Fruit fly (Drosophila melanogaster) whole organism, embryonic: ENCODE results near the gene CG2267.
A peak's percentile ranks its signal among the peaks of the same experiment; 100 is the strongest.

ENCODE experiments used
- BtbVII ChIP-seq: fragments of 200-800 bp; sonication (Bioruptor generic); optimal IDR thresholded peaks from 3 replicates; lab custom pipeline; 2017; ENCODE audit warnings: missing biosample characterization, mild to moderate bottlenecking, missing genetic modification characterization
- CG10147 ChIP-seq: fragments of 200-800 bp; sonication (Bioruptor generic); optimal IDR thresholded peaks from 2 replicates; lab custom pipeline; 2019; ENCODE audit warnings: missing biosample characterization, mild to moderate bottlenecking, missing genetic modification characterization, moderate library complexity
- CG10654 ChIP-seq: fragments of 200-800 bp; sonication (Bioruptor generic); optimal IDR thresholded peaks from 2 replicates; lab custom pipeline; 2016; ENCODE audit warnings: missing biosample characterization, missing genetic modification characterization
- CG11504 ChIP-seq: fragments of 200-800 bp; sonication (Bioruptor generic); optimal IDR thresholded peaks from 3 replicates; lab custom pipeline; 2019; ENCODE audit warnings: missing biosample characterization, mild to moderate bottlenecking, missing genetic modification characterization, moderate library complexity
- CG11696 ChIP-seq: fragments of 200-800 bp; sonication (Bioruptor generic); IDR thresholded peaks from 2 replicates; pipeline ENCODE4 v1.3.6; 2022; ENCODE audit warnings: missing biosample characterization, missing genetic modification characterization
- CG12104 ChIP-seq: fragments of 200-800 bp; sonication (Bioruptor generic); optimal IDR thresholded peaks from 3 replicates; lab custom pipeline; 2016; ENCODE audit warnings: missing biosample characterization, missing genetic modification characterization
- CG12769 ChIP-seq: fragments of 200-800 bp; sonication (Bioruptor generic); optimal IDR thresholded peaks from 2 replicates; lab custom pipeline; 2019; ENCODE audit warnings: missing biosample characterization, mild to moderate bottlenecking, missing genetic modification characterization, moderate library complexity
- CG13894 ChIP-seq: fragments of 200-800 bp; sonication (Bioruptor generic); optimal IDR thresholded peaks from 3 replicates; lab custom pipeline; 2018; ENCODE audit warnings: missing biosample characterization, mild to moderate bottlenecking, missing genetic modification characterization, moderate library complexity
- CG14860 ChIP-seq: fragments of 200-800 bp; sonication (Bioruptor generic); IDR thresholded peaks from 3 replicates; pipeline ENCODE4 v1.3.6; 2022; ENCODE audit warnings: missing biosample characterization, missing genetic modification characterization; ENCODE audit not compliant: partially characterized antibody
- CG17186 ChIP-seq: fragments of 200-800 bp; sonication (Bioruptor generic); optimal IDR thresholded peaks from 3 replicates; lab custom pipeline; 2017; ENCODE audit warnings: missing biosample characterization, missing genetic modification reagents, missing genetic modification characterization
- CG17568 ChIP-seq: fragments of 200-800 bp; sonication (Bioruptor generic); optimal IDR thresholded peaks from 2 replicates; lab custom pipeline; 2018; ENCODE audit warnings: missing biosample characterization, mild to moderate bottlenecking, missing genetic modification characterization, moderate library complexity
- CG17829 ChIP-seq: fragments of 200-800 bp; optimal IDR thresholded peaks from 2 replicates; lab custom pipeline; 2019; ENCODE audit warnings: missing biosample characterization, mild to moderate bottlenecking, missing genetic modification characterization, moderate library complexity
- CG18011 ChIP-seq: fragments of 200-800 bp; sonication (Bioruptor generic); optimal IDR thresholded peaks from 2 replicates; lab custom pipeline; 2017; ENCODE audit warnings: missing biosample characterization, missing genetic modification characterization, mild to moderate bottlenecking, moderate library complexity, missing genotype
- CG18262 ChIP-seq: fragments of 200-800 bp; optimal IDR thresholded peaks from 3 replicates; lab custom pipeline; 2019; ENCODE audit warnings: missing biosample characterization, mild to moderate bottlenecking, missing genetic modification characterization, moderate library complexity
- CG3065 ChIP-seq: fragments of 200-800 bp; sonication (Bioruptor generic); optimal IDR thresholded peaks from 2 replicates; lab custom pipeline; 2016; ENCODE audit warnings: missing biosample characterization, missing genetic modification characterization
- CG33213 ChIP-seq: fragments of 200-800 bp; sonication (Bioruptor generic); optimal IDR thresholded peaks from 3 replicates; lab custom pipeline; 2016; ENCODE audit warnings: missing biosample characterization, missing genetic modification characterization
- CG43689 ChIP-seq: fragments of 200-800 bp; sonication (Bioruptor generic); IDR thresholded peaks from 2 replicates; pipeline ENCODE4 v1.3.6; 2022; ENCODE audit warnings: missing biosample characterization, missing genetic modification characterization
- CG6813 ChIP-seq: fragments of 200-800 bp; sonication (Bioruptor generic); optimal IDR thresholded peaks from 2 replicates; lab custom pipeline; 2017; ENCODE audit warnings: missing biosample characterization, missing genetic modification characterization, mild to moderate bottlenecking, moderate library complexity, missing genetic modification reagents
- CG7271 ChIP-seq: fragments of 200-800 bp; sonication (Bioruptor generic); optimal IDR thresholded peaks from 2 replicates; lab custom pipeline; 2018; ENCODE audit warnings: missing biosample characterization, mild to moderate bottlenecking, missing genetic modification characterization, moderate library complexity
- CG7987 ChIP-seq: fragments of 200-800 bp; sonication (Bioruptor generic); optimal IDR thresholded peaks from 2 replicates; lab custom pipeline; 2018; ENCODE audit warnings: missing biosample characterization, mild to moderate bottlenecking, missing genetic modification characterization, moderate library complexity
- CG8290 ChIP-seq, 3 experiments: fragments of 200-800 bp; sonication (Bioruptor generic); optimal IDR thresholded peaks; 2 replicates each; lab custom pipeline; 2016 to 2019; ENCODE audit warnings: missing biosample characterization in 3 of 3, missing genetic modification characterization in 3 of 3, mild to moderate bottlenecking in 2 of 3, moderate library complexity in 1 of 3
- D ChIP-seq, 2 experiments: fragments of 200-800 bp in 1 of 2; fragments of >200 bp in 1 of 2; sonication (Bioruptor generic) in 1 of 2; optimal IDR thresholded peaks; 2 replicates in 1 of 2; 3 replicates in 1 of 2; lab custom pipeline; 2017; ENCODE audit warnings: mild to moderate bottlenecking in 1 of 2, missing biosample characterization in 1 of 2, missing genetic modification characterization in 1 of 2, missing genetic modification reagents in 1 of 2
- Dip3 ChIP-seq: fragments of 200-800 bp; sonication (Bioruptor generic); optimal IDR thresholded peaks from 3 replicates; lab custom pipeline; 2016; ENCODE audit warnings: missing biosample characterization, missing genetic modification characterization
- Dref ChIP-seq: fragments of 200-800 bp; sonication (Bioruptor generic); IDR thresholded peaks from 2 replicates; pipeline ENCODE4 v1.3.6; 2022; ENCODE audit warnings: missing biosample characterization, missing genetic modification characterization
- H2.0 ChIP-seq: fragments of 200-800 bp; sonication (Bioruptor generic); IDR thresholded peaks from 2 replicates; pipeline ENCODE4 v1.3.6; 2022; ENCODE audit warnings: missing biosample characterization, missing genetic modification characterization
- Hr3 ChIP-seq: fragments of 200-800 bp; sonication (Bioruptor generic); optimal IDR thresholded peaks from 3 replicates; lab custom pipeline; 2016; ENCODE audit warnings: missing biosample characterization, missing genetic modification characterization
- Med ChIP-seq: fragments of 200-800 bp; sonication (Bioruptor generic); peaks from one replicate; lab custom pipeline; 2016; ENCODE audit warnings: missing biosample characterization, missing genetic modification characterization, mild to moderate bottlenecking, inconsistent platforms, moderate library complexity
- Myb ChIP-seq: fragments of 200-800 bp; sonication (Bioruptor generic); optimal IDR thresholded peaks from 2 replicates; lab custom pipeline; 2016; ENCODE audit warnings: missing biosample characterization, missing genetic modification characterization
- NFAT ChIP-seq: fragments of 200-800 bp; sonication (Bioruptor generic); IDR thresholded peaks from 2 replicates; pipeline ENCODE4 v1.3.6; 2022; ENCODE audit warnings: missing biosample characterization, missing genetic modification characterization
- PHDP ChIP-seq: fragments of 200-800 bp; sonication (Bioruptor generic); optimal IDR thresholded peaks from 3 replicates; lab custom pipeline; 2018; ENCODE audit warnings: missing biosample characterization, mild to moderate bottlenecking, missing genetic modification characterization, moderate library complexity
- Rx ChIP-seq: fragments of 200-800 bp; sonication (Bioruptor generic); IDR thresholded peaks from 2 replicates; pipeline ENCODE4 v1.3.6; 2022; ENCODE audit warnings: missing biosample characterization, missing genetic modification characterization
- ci ChIP-seq: fragments of 200-800 bp; sonication (Bioruptor generic); IDR thresholded peaks from 3 replicates; pipeline ENCODE4 v1.3.6; 2022; ENCODE audit warnings: missing biosample characterization, missing genetic modification characterization
- crp ChIP-seq, 2 experiments: fragments of 200-800 bp; sonication (Bioruptor generic); optimal IDR thresholded peaks; 2 replicates in 1 of 2; 3 replicates in 1 of 2; lab custom pipeline; 2017; ENCODE audit warnings: missing biosample characterization in 2 of 2, missing genetic modification characterization in 2 of 2, mild to moderate bottlenecking in 1 of 2, moderate library complexity in 1 of 2
- dimm ChIP-seq: fragments of 200-800 bp; sonication (Bioruptor generic); IDR thresholded peaks from 2 replicates; pipeline ENCODE4 v1.3.6; 2022; ENCODE audit warnings: missing biosample characterization, missing genetic modification characterization
- disco-r ChIP-seq: fragments of 200-800 bp; sonication (Bioruptor generic); optimal IDR thresholded peaks from 2 replicates; lab custom pipeline; 2016; ENCODE audit warnings: missing biosample characterization, missing genetic modification characterization
- dmrt99B ChIP-seq: fragments of 200-800 bp; sonication (Bioruptor generic); optimal IDR thresholded peaks from 2 replicates; lab custom pipeline; 2018; ENCODE audit warnings: missing biosample characterization, mild to moderate bottlenecking, missing genetic modification characterization, moderate library complexity
- fd3F ChIP-seq: fragments of 200-800 bp; sonication (Bioruptor generic); optimal IDR thresholded peaks from 2 replicates; lab custom pipeline; 2018; ENCODE audit warnings: missing biosample characterization, mild to moderate bottlenecking, missing genetic modification characterization, moderate library complexity
- gro ChIP-seq: fragments of 200-800 bp; sonication (Bioruptor generic); optimal IDR thresholded peaks from 2 replicates; lab custom pipeline; 2016; ENCODE audit warnings: missing biosample characterization, missing genetic modification characterization
- gt ChIP-seq: fragments of 200-800 bp; sonication (Bioruptor generic); IDR thresholded peaks from 2 replicates; pipeline ENCODE4 v1.3.6; 2022; ENCODE audit warnings: missing biosample characterization, missing genetic modification characterization
- kay ChIP-seq: fragments of 200-800 bp; sonication (Bioruptor generic); optimal IDR thresholded peaks from 2 replicates; lab custom pipeline; 2016; ENCODE audit warnings: missing biosample characterization, missing genetic modification characterization
- p53 ChIP-seq: fragments of 200-800 bp; sonication (Bioruptor generic); optimal IDR thresholded peaks from 2 replicates; lab custom pipeline; 2016; ENCODE audit warnings: missing biosample characterization, missing genetic modification characterization
- pho ChIP-seq: fragments of 200-800 bp; sonication (Bioruptor generic); optimal IDR thresholded peaks from 2 replicates; lab custom pipeline; 2016; ENCODE audit warnings: missing biosample characterization, missing genetic modification characterization
- run ChIP-seq: fragments of 200-800 bp; sonication (Bioruptor generic); optimal IDR thresholded peaks from 3 replicates; lab custom pipeline; 2018; ENCODE audit warnings: missing biosample characterization, mild to moderate bottlenecking, missing genetic modification characterization
- seq ChIP-seq: fragments of 200-800 bp; sonication (Bioruptor generic); IDR thresholded peaks from 2 replicates; pipeline ENCODE4 v1.3.6; 2022; ENCODE audit warnings: missing biosample characterization, missing genetic modification characterization
- slou ChIP-seq: fragments of 200-800 bp; sonication (Bioruptor generic); optimal IDR thresholded peaks from 3 replicates; lab custom pipeline; 2016; ENCODE audit warnings: missing biosample characterization, missing genetic modification characterization
- tll ChIP-seq, 2 experiments: fragments of 200-800 bp in 1 of 2; fragments of >200 bp in 1 of 2; sonication (Bioruptor generic) in 1 of 2; optimal IDR thresholded peaks; 2 replicates each; lab custom pipeline; 2017 to 2019; ENCODE audit warnings: missing biosample characterization in 2 of 2, missing genetic modification characterization in 2 of 2, mild to moderate bottlenecking in 1 of 2, moderate library complexity in 1 of 2
- ttk ChIP-seq: fragments of 200-800 bp; sonication (Bioruptor generic); IDR thresholded peaks from 2 replicates; pipeline ENCODE4 v2.1.2; 2022; ENCODE audit warnings: missing biosample characterization, missing genetic modification characterization
- z ChIP-seq: fragments of 200-800 bp; sonication (Bioruptor generic); IDR thresholded peaks from 3 replicates; pipeline ENCODE4 v1.3.6; 2022; ENCODE audit warnings: missing biosample characterization, missing genetic modification characterization

Gene CG2267

dm6 chr3R:30601440-30602256, 27.2 kb downstream of the CG2267 start, which contains the start of the genes CG2246 and CG31021 (continued):
- TF ChIP-seq CG18011 (GFP tag; lab: Kevin White, UChicago) (no peak), pho (GFP tag; lab: Kevin White, UChicago) (peak; percentile 69), CG7987 (no peak), dimm (GFP tag; lab: Robert Waterston, UW) (no peak), CG33213 (peak; percentile 93), CG12769 (tag; lab: Kevin White, UChicago) (no peak), CG17568 (GFP tag; lab: Kevin White, UChicago) (no peak), CG6813 (GFP tag; lab: Kevin White, UChicago) (no peak), CG17829 (tag; lab: Kevin White, UChicago) (peak; percentile 59), BtbVII (GFP tag; lab: Kevin White, UChicago) (no peak), PHDP (tag; lab: Kevin White, UChicago) (no peak), dmrt99B (peak; percentile 41), crp (GFP tag; optimal IDR thresholded peaks at IDR 0.05; lab: Kevin White, UChicago) (peak; percentile 58 to 90), CG11696 (GFP tag; lab: Robert Waterston, UW) (no peak), kay (peak; percentile 27), Hr3 (GFP tag; lab: Kevin White, UChicago) (peak; percentile 49), seq (GFP tag; lab: Robert Waterston, UW) (no peak), NFAT (GFP tag; lab: Robert Waterston, UW) (peak; percentile 85), Myb (GFP tag; lab: Kevin White, UChicago) (peak; percentile 59), CG10147 (GFP tag; lab: Kevin White, UChicago) (peak; percentile 30), CG13894 (peak; percentile 11), z (GFP tag; lab: Robert Waterston, UW) (no peak), CG7271 (tag; lab: Kevin White, UChicago) (no peak), CG10654 (GFP tag; lab: Kevin White, UChicago) (peak; percentile 16), Rx (GFP tag; lab: Robert Waterston, UW) (peak; percentile 15; the same call in 1 of the 2 replicates), CG12104 (GFP tag; lab: Kevin White, UChicago) (peak; percentile 16), run (no peak), CG43689 (GFP tag; lab: Robert Waterston, UW) (no peak), disco-r (no peak), D (optimal IDR thresholded peaks at IDR 0.05; lab: Kevin White, UChicago) (no peak), D (GFP tag; optimal IDR thresholded peaks at IDR 0.05; lab: Kevin White, UChicago) (no peak), ci (GFP tag; lab: Robert Waterston, UW) (peak; percentile 67; the same call in 2 of the 3 replicates), gt (GFP tag; lab: Robert Waterston, UW) (no peak), CG8290 (GFP tag; optimal IDR thresholded peaks at IDR 0.05; lab: Kevin White, UChicago) (peak; percentile 92), CG8290 (tag; optimal IDR thresholded peaks at IDR 0.05; lab: Kevin White, UChicago) (peak; percentile 40 to 94), CG17186 (GFP tag; lab: Kevin White, UChicago) (peak; percentile 27), CG18262 (tag; lab: Kevin White, UChicago) (peak; percentile 47), slou (no peak), Dref (GFP tag; lab: Robert Waterston, UW) (peak; percentile 63), CG3065 (no peak), ttk (GFP tag; lab: Robert Waterston, UW) (no peak), gro (GFP tag; lab: Kevin White, UChicago) (no peak), Med (GFP tag; lab: Kevin White, UChicago) (peak; percentile 94), Dip3 (GFP tag; lab: Kevin White, UChicago) (peak; percentile 47), CG11504 (tag; lab: Kevin White, UChicago) (peak; percentile 54), CG14860 (GFP tag; lab: Robert Waterston, UW) (peak; percentile 71), p53 (GFP tag; lab: Kevin White, UChicago) (peak; percentile 58), tll (GFP tag; optimal IDR thresholded peaks at IDR 0.05; lab: Kevin White, UChicago) (no peak), H2.0 (GFP tag; lab: Robert Waterston, UW) (no peak; the same call in 1 of the 2 replicates), fd3F (no peak)
